Fruit fly (Drosophila melanogaster) whole organism, embryonic: ENCODE data around the gene CG1824.

Source experiments
- Adf1 ChIP-seq: fragments of 200-800 bp; sonication (Bioruptor generic); IDR thresholded peaks from 2 replicates; pipeline ENCODE4 v1.3.6; 2022; ENCODE audit warnings: missing biosample characterization, missing genetic modification characterization
- CG10267 ChIP-seq: fragments of 200-800 bp; sonication (Bioruptor generic); optimal IDR thresholded peaks from 2 replicates; lab custom pipeline; 2018; ENCODE audit warnings: missing biosample characterization, mild to moderate bottlenecking, missing genetic modification characterization, moderate library complexity
- CG10274 ChIP-seq: fragments of 200-800 bp; sonication (Bioruptor generic); optimal IDR thresholded peaks from 3 replicates; lab custom pipeline; 2017; ENCODE audit warnings: missing biosample characterization, mild to moderate bottlenecking, missing genetic modification characterization
- CG10959 ChIP-seq: fragments of 200-800 bp; sonication (Bioruptor generic); IDR thresholded peaks from 2 replicates; pipeline ENCODE4 v1.3.6; 2022; ENCODE audit warnings: missing biosample characterization, missing genetic modification characterization
- CG1603 ChIP-seq: fragments of 200-800 bp; sonication (Bioruptor generic); optimal IDR thresholded peaks from 2 replicates; lab custom pipeline; 2019; ENCODE audit warnings: missing biosample characterization, mild to moderate bottlenecking, missing genetic modification characterization, moderate library complexity
- CG17385 ChIP-seq: fragments of 200-800 bp; sonication (Bioruptor generic); optimal IDR thresholded peaks from 3 replicates; lab custom pipeline; 2018; ENCODE audit warnings: missing biosample characterization, mild to moderate bottlenecking, missing genetic modification characterization
- CG18476 ChIP-seq: fragments of 200-800 bp; sonication (Bioruptor generic); optimal IDR thresholded peaks from 2 replicates; lab custom pipeline; 2016; ENCODE audit warnings: missing biosample characterization, mild to moderate bottlenecking, missing genetic modification characterization
- CG2202 ChIP-seq: fragments of 200-800 bp; sonication (Bioruptor generic); optimal IDR thresholded peaks from 2 replicates; lab custom pipeline; 2018; ENCODE audit warnings: missing biosample characterization, mild to moderate bottlenecking, missing genetic modification characterization
- CG30431 ChIP-seq: fragments of 200-800 bp; sonication (Bioruptor generic); optimal IDR thresholded peaks from 2 replicates; lab custom pipeline; 2017; ENCODE audit warnings: missing biosample characterization, missing genetic modification characterization
- CG31365 ChIP-seq: fragments of 200-800 bp; sonication (Bioruptor generic); optimal IDR thresholded peaks from 2 replicates; lab custom pipeline; 2018; ENCODE audit warnings: missing biosample characterization, mild to moderate bottlenecking, missing genetic modification characterization
- CG33557 ChIP-seq: fragments of 200-800 bp; sonication (Bioruptor generic); optimal IDR thresholded peaks from 2 replicates; lab custom pipeline; 2019; ENCODE audit warnings: missing biosample characterization, mild to moderate bottlenecking, missing genetic modification characterization, moderate library complexity
- CG3407 ChIP-seq: fragments of 200-800 bp; sonication (Bioruptor generic); optimal IDR thresholded peaks from 2 replicates; lab custom pipeline; 2018; ENCODE audit warnings: missing biosample characterization, mild to moderate bottlenecking, missing genetic modification characterization
- CG4328 ChIP-seq: fragments of 200-800 bp; sonication (Bioruptor generic); optimal IDR thresholded peaks from 3 replicates; lab custom pipeline; 2017; ENCODE audit warnings: missing biosample characterization, missing genetic modification reagents, missing genetic modification characterization
- CG4730 ChIP-seq: fragments of 200-800 bp; sonication (Bioruptor generic); IDR thresholded peaks from 2 replicates; pipeline ENCODE4 v1.3.6; 2022; ENCODE audit warnings: missing biosample characterization, missing genetic modification characterization
- CG6765 ChIP-seq: fragments of 200-800 bp; sonication (Bioruptor generic); optimal IDR thresholded peaks from 3 replicates; lab custom pipeline; 2017; ENCODE audit warnings: missing biosample characterization, mild to moderate bottlenecking, missing genetic modification characterization
- CG7745 ChIP-seq: fragments of 200-800 bp; sonication (Bioruptor generic); optimal IDR thresholded peaks from 2 replicates; lab custom pipeline; 2018; ENCODE audit warnings: missing biosample characterization, mild to moderate bottlenecking, missing genetic modification characterization, moderate library complexity
- CG8089 ChIP-seq: fragments of 200-800 bp; sonication (Bioruptor generic); optimal IDR thresholded peaks from 3 replicates; lab custom pipeline; 2016; ENCODE audit warnings: missing biosample characterization, missing genetic modification characterization
- CG9727 ChIP-seq: fragments of 200-800 bp; sonication (Bioruptor generic); optimal IDR thresholded peaks from 3 replicates; lab custom pipeline; 2017; ENCODE audit warnings: missing biosample characterization, mild to moderate bottlenecking, missing genetic modification characterization
- CrebB ChIP-seq: fragments of 200-800 bp; sonication (Bioruptor generic); optimal IDR thresholded peaks from 3 replicates; lab custom pipeline; 2018; ENCODE audit warnings: missing biosample characterization, mild to moderate bottlenecking, missing genetic modification characterization
- Dip2 ChIP-seq: fragments of 200-800 bp; sonication (Bioruptor generic); IDR thresholded peaks from 2 replicates; pipeline ENCODE4 v1.3.6; 2022; ENCODE audit warnings: missing biosample characterization, missing genetic modification characterization
- Doc3 ChIP-seq: fragments of 200-800 bp; sonication (Bioruptor generic); IDR thresholded peaks from 3 replicates; pipeline ENCODE4 v1.3.6; 2022; ENCODE audit warnings: missing biosample characterization, missing genetic modification characterization; ENCODE audit not compliant: partially characterized antibody
- Hand ChIP-seq: fragments of 200-800 bp; sonication (Bioruptor generic); optimal IDR thresholded peaks from 2 replicates; lab custom pipeline; 2017; ENCODE audit warnings: mild to moderate bottlenecking, missing biosample characterization, missing genetic modification reagents, missing genetic modification characterization
- HmgD ChIP-seq: fragments of 200-800 bp; sonication (Bioruptor generic); optimal IDR thresholded peaks from 3 replicates; lab custom pipeline; 2016; ENCODE audit warnings: missing biosample characterization, missing genetic modification characterization
- Hmr ChIP-seq: fragments of 200-800 bp; sonication (Bioruptor generic); optimal IDR thresholded peaks from 3 replicates; lab custom pipeline; 2017; ENCODE audit warnings: mild to moderate bottlenecking, missing biosample characterization, missing genetic modification reagents, missing genetic modification characterization
- Hr78 ChIP-seq, 2 experiments: fragments of 200-800 bp in 1 of 2; fragments of >200 bp in 1 of 2; sonication (Bioruptor generic) in 1 of 2; optimal IDR thresholded peaks; 2 replicates each; lab custom pipeline; 2017 to 2019; ENCODE audit warnings: missing biosample characterization in 2 of 2, missing genetic modification characterization in 2 of 2, mild to moderate bottlenecking in 1 of 2, moderate library complexity in 1 of 2
- Meics ChIP-seq: fragments of 200-800 bp; sonication (Bioruptor generic); optimal IDR thresholded peaks from 2 replicates; lab custom pipeline; 2017; ENCODE audit warnings: missing biosample characterization, mild to moderate bottlenecking, missing genetic modification characterization
- Nf-YA ChIP-seq: fragments of 200-800 bp; sonication (Bioruptor generic); IDR thresholded peaks from 2 replicates; pipeline ENCODE4 v1.3.6; 2022; ENCODE audit warnings: missing biosample characterization, missing genetic modification characterization
- Sox102F ChIP-seq: fragments of 200-800 bp; sonication (Bioruptor generic); optimal IDR thresholded peaks from 2 replicates; lab custom pipeline; 2018; ENCODE audit warnings: missing biosample characterization, mild to moderate bottlenecking, missing genetic modification characterization, moderate library complexity
- Sry-δ ChIP-seq: fragments of 200-800 bp; sonication (Bioruptor generic); optimal IDR thresholded peaks from 2 replicates; lab custom pipeline; 2016; ENCODE audit warnings: missing biosample characterization, missing genetic modification characterization
- Vsx1 ChIP-seq: fragments of 200-800 bp; sonication (Bioruptor generic); optimal IDR thresholded peaks from 2 replicates; lab custom pipeline; 2017; ENCODE audit warnings: missing biosample characterization, mild to moderate bottlenecking, missing genetic modification characterization, missing genetic modification reagents
- bcd ChIP-seq: fragments of 200-800 bp; sonication (Bioruptor generic); optimal IDR thresholded peaks from 2 replicates; lab custom pipeline; 2017; ENCODE audit warnings: missing biosample characterization, mild to moderate bottlenecking, missing genetic modification characterization
- bowl ChIP-seq: fragments of 200-800 bp; sonication (Bioruptor generic); IDR thresholded peaks from 2 replicates; pipeline ENCODE4 v1.3.6; 2022; ENCODE audit warnings: missing biosample characterization, missing genetic modification characterization
- da ChIP-seq: fragments of 200-800 bp; sonication (Bioruptor generic); optimal IDR thresholded peaks from 2 replicates; lab custom pipeline; 2016; ENCODE audit warnings: missing biosample characterization, missing genetic modification characterization
- dmrt99B ChIP-seq: fragments of 200-800 bp; sonication (Bioruptor generic); optimal IDR thresholded peaks from 2 replicates; lab custom pipeline; 2018; ENCODE audit warnings: missing biosample characterization, mild to moderate bottlenecking, missing genetic modification characterization, moderate library complexity
- ems ChIP-seq: fragments of 200-800 bp; sonication (Bioruptor generic); optimal IDR thresholded peaks from 3 replicates; lab custom pipeline; 2016; ENCODE audit warnings: missing biosample characterization, missing genetic modification characterization
- ewg ChIP-seq: fragments of 200-800 bp; sonication (Bioruptor generic); optimal IDR thresholded peaks from 3 replicates; lab custom pipeline; 2017; ENCODE audit warnings: mild to moderate bottlenecking, missing biosample characterization, missing genetic modification reagents, missing genetic modification characterization
- fd64A ChIP-seq: fragments of 200-800 bp; sonication (Bioruptor generic); optimal IDR thresholded peaks from 3 replicates; lab custom pipeline; 2018; ENCODE audit warnings: missing biosample characterization, mild to moderate bottlenecking, missing genetic modification characterization
- fd96Cb ChIP-seq: fragments of 200-800 bp; sonication (Bioruptor generic); optimal IDR thresholded peaks from 2 replicates; lab custom pipeline; 2018; ENCODE audit warnings: missing biosample characterization, mild to moderate bottlenecking, missing genetic modification characterization, moderate library complexity
- ftz-f1 ChIP-seq: fragments of 200-800 bp; sonication (Bioruptor generic); optimal IDR thresholded peaks from 2 replicates; lab custom pipeline; 2016; ENCODE audit warnings: missing biosample characterization, missing genetic modification characterization
- grn ChIP-seq: fragments of 200-800 bp; sonication (Bioruptor generic); optimal IDR thresholded peaks from 3 replicates; lab custom pipeline; 2017; ENCODE audit warnings: missing biosample characterization, missing genetic modification characterization
- gsb-n ChIP-seq: fragments of 200-800 bp; sonication (Bioruptor generic); optimal IDR thresholded peaks from 3 replicates; lab custom pipeline; 2018; ENCODE audit warnings: missing biosample characterization, mild to moderate bottlenecking, missing genetic modification characterization
- lbe ChIP-seq: fragments of 200-800 bp; sonication (Bioruptor generic); optimal IDR thresholded peaks from 2 replicates; lab custom pipeline; 2016; ENCODE audit warnings: missing biosample characterization, mild to moderate bottlenecking, missing genetic modification characterization
- p53 ChIP-seq: fragments of 200-800 bp; sonication (Bioruptor generic); optimal IDR thresholded peaks from 2 replicates; lab custom pipeline; 2016; ENCODE audit warnings: missing biosample characterization, missing genetic modification characterization
- phol ChIP-seq: fragments of 200-800 bp; sonication (Bioruptor generic); optimal IDR thresholded peaks from 3 replicates; lab custom pipeline; 2018; ENCODE audit warnings: missing biosample characterization, mild to moderate bottlenecking, missing genetic modification characterization, moderate library complexity
- rib ChIP-seq: fragments of 200-800 bp; sonication (Bioruptor generic); IDR thresholded peaks from 2 replicates; pipeline ENCODE4 v1.3.6; 2022; ENCODE audit warnings: missing biosample characterization, missing genetic modification characterization
- sd ChIP-seq: fragments of 200-800 bp; sonication (Bioruptor generic); optimal IDR thresholded peaks from 3 replicates; lab custom pipeline; 2018; ENCODE audit warnings: missing biosample characterization, mild to moderate bottlenecking, missing genetic modification characterization, moderate library complexity
- sens ChIP-seq: fragments of 200-800 bp; sonication (Bioruptor generic); peaks from one replicate; lab custom pipeline; 2016; ENCODE audit warnings: missing biosample characterization, missing genetic modification characterization
- tup ChIP-seq: fragments of 200-800 bp; sonication (Bioruptor generic); optimal IDR thresholded peaks from 2 replicates; lab custom pipeline; 2016; ENCODE audit warnings: missing biosample characterization, mild to moderate bottlenecking, missing genetic modification characterization, moderate library complexity

The CG1824 gene

DNA sequence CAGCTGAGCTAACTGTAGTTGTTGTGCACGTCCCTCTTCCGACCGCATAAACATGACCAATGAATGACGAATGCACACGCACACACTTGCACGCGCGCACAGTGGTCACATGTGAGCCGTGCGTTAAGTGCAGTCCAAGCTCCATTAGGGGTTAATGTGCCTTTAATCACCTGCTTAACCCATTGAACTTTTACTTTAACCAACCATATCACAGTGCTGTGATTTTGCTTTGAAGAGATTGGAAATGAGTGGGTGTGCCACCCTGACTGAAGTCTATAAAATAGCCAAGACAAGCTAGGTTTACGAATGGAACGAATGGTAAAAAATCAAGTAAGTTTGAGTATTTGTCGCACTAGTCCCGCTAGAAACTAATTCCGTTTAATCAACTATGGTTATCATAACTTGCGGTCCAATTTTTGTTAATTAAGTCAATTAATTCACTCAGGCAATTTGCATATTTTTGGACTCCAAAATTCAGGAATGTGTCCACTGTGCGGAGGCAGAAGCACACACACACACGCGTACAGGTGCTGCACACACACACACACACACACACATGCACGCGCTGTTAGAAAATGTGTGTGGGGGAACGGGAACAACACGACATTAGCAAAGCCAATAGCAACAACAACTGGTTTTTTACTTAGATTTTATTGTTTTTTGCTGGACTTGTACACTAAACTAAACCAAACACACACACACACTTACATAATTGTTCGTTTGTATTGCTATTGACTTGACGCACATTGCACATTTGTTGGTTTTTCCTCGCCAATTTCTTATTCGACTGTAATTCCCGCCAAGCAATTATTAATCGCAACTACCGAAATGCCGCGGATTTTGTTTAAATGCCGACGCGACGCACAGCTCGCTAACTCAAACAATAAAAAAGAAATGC lies 4.0 kb downstream of the CG1824 start (continued):
- TF ChIP-seq gsb-n (peak; percentile 35), CG1603 (tag; lab: Kevin White, UChicago) (peak; percentile 46), CG10274 (GFP tag; lab: Kevin White, UChicago) (peak; percentile 44), Sox102F (GFP tag; lab: Kevin White, UChicago) (peak; percentile 40), CG8089 (peak; percentile 11), lbe (GFP tag; lab: Kevin White, UChicago) (no peak), CG6765 (GFP tag; lab: Kevin White, UChicago) (no peak), CG9727 (GFP tag; lab: Kevin White, UChicago) (peak; percentile 63), CG10959 (GFP tag; lab: Robert Waterston, UW) (no peak), ems (GFP tag; lab: Kevin White, UChicago) (no peak), Sry-δ (GFP tag; lab: Kevin White, UChicago) (no peak), CG10267 (peak; percentile 32), CrebB (no peak), Hr78 (GFP tag; optimal IDR thresholded peaks at IDR 0.05; lab: Kevin White, UChicago) (peak in 1 of 2 experiments; percentile 66), p53 (GFP tag; lab: Kevin White, UChicago) (peak; percentile 53), Adf1 (peak; percentile 79), phol (tag; lab: Kevin White, UChicago) (peak; percentile 63), Dip2 (GFP tag; lab: Robert Waterston, UW) (no peak), fd96Cb (tag; lab: Kevin White, UChicago) (peak; percentile 52), CG3407 (peak; percentile 27), CG4730 (no peak), dmrt99B (peak; percentile 67), bcd (GFP tag; lab: Kevin White, UChicago) (peak; percentile 32), fd64A (GFP tag; lab: Kevin White, UChicago) (peak; percentile 47), Hmr (no peak), bowl (GFP tag; lab: Robert Waterston, UW) (no peak), CG33557 (GFP tag; lab: Kevin White, UChicago) (peak; percentile 45), tup (GFP tag; lab: Kevin White, UChicago) (no peak), CG4328 (peak; percentile 45), ftz-f1 (GFP tag; lab: Kevin White, UChicago) (no peak), ewg (GFP tag; lab: Kevin White, UChicago) (peak; percentile 8), Doc3 (GFP tag; lab: Robert Waterston, UW) (no peak), rib (GFP tag; lab: Robert Waterston, UW) (no peak), CG31365 (no peak), CG30431 (GFP tag; lab: Kevin White, UChicago) (peak; percentile 25), CG7745 (no peak), CG2202 (tag; lab: Kevin White, UChicago) (no peak), Vsx1 (GFP tag; lab: Kevin White, UChicago) (peak; percentile 61), HmgD (GFP tag; lab: Kevin White, UChicago) (peak; percentile 18), CG18476 (GFP tag; lab: Kevin White, UChicago) (peak; percentile 14), sd (peak; percentile 50), Hand (no peak), da (no peak), Meics (GFP tag; lab: Kevin White, UChicago) (peak; percentile 61), sens (GFP tag; lab: Kevin White, UChicago) (peak; percentile 93), CG17385 (GFP tag; lab: Kevin White, UChicago) (peak; percentile 41), grn (GFP tag; lab: Kevin White, UChicago) (no peak), Nf-YA (GFP tag; lab: Robert Waterston, UW) (no peak)
